Fruit fly (Drosophila melanogaster) whole organism, pupa: Measurements from ENCODE around the gene CG8202.

Experiments used
- CG12605 ChIP-seq: fragments of 200-800 bp; sonication (Bioruptor generic); IDR thresholded peaks from 2 replicates; pipeline ENCODE4 v1.3.6; 2022; ENCODE audit warnings: missing biosample characterization, missing genetic modification characterization
- CG14655 ChIP-seq: fragments of 200-800 bp; sonication (Bioruptor generic); optimal IDR thresholded peaks from 3 replicates; lab custom pipeline; 2017; ENCODE audit warnings: mild to moderate bottlenecking, missing biosample characterization, missing genetic modification reagents, missing genetic modification characterization
- D1 ChIP-seq: fragments of 200-800 bp; sonication (Bioruptor generic); optimal IDR thresholded peaks from 2 replicates; lab custom pipeline; 2018; ENCODE audit warnings: missing biosample characterization, mild to moderate bottlenecking, missing genetic modification characterization, moderate library complexity

DNA sequence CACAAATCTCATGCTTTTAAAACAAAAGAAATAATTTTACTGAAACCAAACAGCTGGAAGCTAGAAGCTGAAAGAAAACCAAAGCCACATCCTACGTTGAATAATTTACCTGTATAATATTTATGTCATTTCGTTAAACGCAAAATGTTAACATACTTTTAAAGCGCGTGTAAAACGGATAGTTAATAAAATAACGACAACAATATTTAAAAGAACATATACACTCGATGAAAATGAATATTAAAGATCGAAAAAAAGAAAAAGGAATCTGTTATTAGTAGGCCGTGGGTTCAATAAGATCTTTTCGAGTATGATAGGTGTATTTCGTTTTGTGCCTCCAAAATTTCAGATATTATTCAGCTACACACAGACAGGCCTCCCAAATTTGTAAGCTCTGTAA is 10.8 kb upstream of the CG8202 start, which contains the start of gene CG8136:
- TF ChIP-seq CG12605 (GFP tag; lab: Robert Waterston, UW): no peak
- no peak for TF ChIP-seq CG14655 (GFP tag; lab: Kevin White, UChicago)
- TF ChIP-seq D1 (tag; lab: Kevin White, UChicago): no peak
